Fruit fly (Drosophila melanogaster) whole organism: Measurements from ENCODE around the gene CG4511.

Experiments
- CG8478 ChIP-seq: fragments of >200 bp; optimal IDR thresholded peaks from 2 replicates; lab custom pipeline; 2018; ENCODE audit warnings: inconsistent platforms
- EcR ChIP-seq, 2 experiments: fragments of >200 bp; optimal IDR thresholded peaks; 2 replicates each; lab custom pipeline; 2017; ENCODE audit warnings: missing biosample characterization in 2 of 2, missing genetic modification characterization in 2 of 2, missing genetic modification reagents in 2 of 2
- pan ChIP-seq: fragments of >200 bp; optimal IDR thresholded peaks from 2 replicates; lab custom pipeline; 2017
- psq ChIP-seq: fragments of >200 bp; optimal IDR thresholded peaks from 2 replicates; lab custom pipeline; 2017

DNA sequence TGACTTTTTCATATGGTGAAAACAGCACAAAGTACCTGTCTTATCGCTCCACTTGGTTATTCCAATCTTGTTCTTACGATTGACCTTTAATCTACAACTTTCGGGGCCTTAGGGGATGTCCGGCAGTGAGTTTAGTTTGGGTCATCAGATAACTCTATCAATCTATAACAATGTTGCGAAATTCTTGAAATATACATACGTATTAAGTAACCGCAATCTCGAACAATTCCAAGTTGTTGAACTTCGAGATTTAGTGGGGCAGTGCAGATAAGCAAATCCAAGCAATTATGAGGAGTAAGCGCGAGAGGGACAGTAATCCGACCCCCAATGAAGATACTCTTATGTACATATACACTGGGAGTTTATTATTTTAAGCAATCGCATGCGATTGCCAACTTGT is 16.3 kb downstream of the CG4511 start:
- TF ChIP-seq pan (lab: Kevin White, UChicago) = no peak
- TF ChIP-seq EcR (GFP tag; optimal IDR thresholded peaks at IDR 0.05; lab: Kevin White, UChicago) = no peak
- TF ChIP-seq CG8478 (lab: Kevin White, UChicago) = no peak
- TF ChIP-seq psq (lab: Kevin White, UChicago) = no peak
